Worm (Caenorhabditis elegans) whole organism, L4/young adult: ENCODE data around the gene M7.12.

ENCODE experiments used
- W03F9.2 ChIP-seq: fragments of 150-350 bp; optimal IDR thresholded peaks from 2 replicates; lab custom pipeline; 2014; ENCODE audit warnings: missing biosample characterization, missing genetic modification characterization
- dao-5 ChIP-seq: sonication (generic microtip); optimal IDR thresholded peaks from 2 replicates; lab custom pipeline; 2016; ENCODE audit warnings: missing genotype, missing genetic modification characterization, moderate library complexity, missing compliant biosample characterization
- him-1 ChIP-seq: sonication (generic microtip); optimal IDR thresholded peaks from 2 replicates; lab custom pipeline; 2016; ENCODE audit warnings: missing genotype, missing genetic modification reagents, missing genetic modification characterization, missing compliant biosample characterization

- TF ChIP-seq dao-5 (tag; lab: Kevin White, UChicago) = no peak
- TF ChIP-seq W03F9.2 = no peak
- TF ChIP-seq him-1 (tag; lab: Kevin White, UChicago) = no peak
Observed at ce11 chrIV:11068314-11068713, 29.5 kb downstream of the M7.12 start.
